Worm (Caenorhabditis elegans) whole organism, young adult: ENCODE measurements around the gene fbxa-152.

Experiments used
- B0035.1 ChIP-seq: sonication (generic microtip); optimal IDR thresholded peaks from 2 replicates; lab custom pipeline; 2016; ENCODE audit warnings: missing genetic modification characterization, mild to moderate bottlenecking, missing compliant biosample characterization, missing genotype, missing genetic modification reagents
- B0261.1 ChIP-seq: sonication (generic microtip); optimal IDR thresholded peaks from 2 replicates; lab custom pipeline; 2016; ENCODE audit warnings: mild to moderate bottlenecking, missing genetic modification characterization, moderate library complexity, missing compliant biosample characterization
- C06A6.2 ChIP-seq: fragments of 200-800 bp; sonication (Bioruptor generic); conservative IDR thresholded peaks from 2 replicates; pipeline ENCODE4 v1.3.6; 2022; ENCODE audit warnings: missing genetic modification characterization, missing compliant biosample characterization
- F10E7.11 ChIP-seq: sonication (generic microtip); optimal IDR thresholded peaks from 2 replicates; lab custom pipeline; 2017; ENCODE audit warnings: mild to moderate bottlenecking, missing genetic modification characterization, moderate library complexity, missing compliant biosample characterization
- F22D6.2 ChIP-seq: sonication (generic microtip); optimal IDR thresholded peaks from 2 replicates; lab custom pipeline; 2016; ENCODE audit warnings: mild to moderate bottlenecking, missing genetic modification characterization, missing compliant biosample characterization
- F52B5.7 ChIP-seq: sonication (generic microtip); optimal IDR thresholded peaks from 2 replicates; lab custom pipeline; 2016; ENCODE audit warnings: mild to moderate bottlenecking, missing genetic modification characterization, missing compliant biosample characterization
- F57A8.1 ChIP-seq: fragments of 200-800 bp; sonication (Bioruptor generic); optimal IDR thresholded peaks from 2 replicates; lab custom pipeline; 2018; ENCODE audit warnings: mild to moderate bottlenecking, missing genetic modification characterization, moderate library complexity, missing compliant biosample characterization
- K12H6.12 ChIP-seq: fragments of 200-800 bp; sonication (Bioruptor generic); optimal IDR thresholded peaks from 2 replicates; lab custom pipeline; 2018; ENCODE audit warnings: mild to moderate bottlenecking, missing genetic modification characterization, missing compliant biosample characterization
- Y53F4B.3 ChIP-seq: fragments of 200-800 bp; sonication (Bioruptor generic); IDR thresholded peaks from 2 replicates; pipeline ENCODE4 v1.3.6; 2022; ENCODE audit warnings: missing genetic modification reagents, missing genetic modification characterization, missing compliant biosample characterization
- Y95B8A.8 ChIP-seq: fragments of 200-800 bp; sonication (Bioruptor generic); IDR thresholded peaks from 2 replicates; pipeline ENCODE4 v1.3.6; 2022; ENCODE audit warnings: missing genetic modification reagents, missing genetic modification characterization, missing compliant biosample characterization
- ama-1 ChIP-seq, 3 experiments: fragments of 150-350 bp in 1 of 3; sonication (generic microtip) in 2 of 3; optimal IDR thresholded peaks; 2 replicates each; lab custom pipeline; 2014 to 2018; ENCODE audit warnings: missing biosample characterization in 2 of 3, missing genetic modification characterization in 2 of 3, missing genetic modification reagents in 2 of 3
- attf-3 ChIP-seq: fragments of 200-800 bp; sonication (Bioruptor generic); conservative IDR thresholded peaks from 2 replicates; pipeline ENCODE4 v1.3.6; 2022; ENCODE audit warnings: missing genetic modification reagents, missing genetic modification characterization, missing compliant biosample characterization
- attf-6 ChIP-seq: fragments of 200-800 bp; sonication (Bioruptor generic); IDR thresholded peaks from 2 replicates; pipeline ENCODE4 v1.3.6; 2022; ENCODE audit warnings: missing genetic modification reagents, missing genetic modification characterization, missing compliant biosample characterization
- bed-2 ChIP-seq: fragments of 200-800 bp; sonication (Bioruptor generic); IDR thresholded peaks from 2 replicates; pipeline ENCODE4 v1.3.6; 2022; ENCODE audit warnings: missing genetic modification reagents, missing genetic modification characterization, missing compliant biosample characterization
- cebp-1 ChIP-seq, 2 experiments: fragments of 200-800 bp in 1 of 2; sonication (Bioruptor generic) in 1 of 2; sonication (generic microtip) in 1 of 2; IDR thresholded peaks in 1 of 2; optimal IDR thresholded peaks in 1 of 2; 2 replicates each; pipeline versions ENCODE4 v1.3.6 to Lab custom; 2017 to 2022; ENCODE audit warnings: missing compliant biosample characterization in 2 of 2, missing genetic modification characterization in 2 of 2, mild to moderate bottlenecking in 1 of 2, missing genetic modification reagents in 1 of 2, moderate library complexity in 1 of 2
- ceh-58 ChIP-seq: fragments of 200-800 bp; sonication (Bioruptor generic); IDR thresholded peaks from 2 replicates; pipeline ENCODE4 v1.3.6; 2022; ENCODE audit warnings: missing genetic modification characterization, missing compliant biosample characterization
- chd-7 ChIP-seq: sonication (generic microtip); optimal IDR thresholded peaks from 2 replicates; lab custom pipeline; 2016; ENCODE audit warnings: mild to moderate bottlenecking, missing genetic modification characterization, moderate library complexity, missing compliant biosample characterization
- die-1 ChIP-seq: sonication (generic microtip); optimal IDR thresholded peaks from 2 replicates; lab custom pipeline; 2016; ENCODE audit warnings: missing genotype, mild to moderate bottlenecking, missing genetic modification characterization, missing compliant biosample characterization
- dpl-1 ChIP-seq: fragments of 150-350 bp; optimal IDR thresholded peaks from 2 replicates; lab custom pipeline; 2014; ENCODE audit warnings: missing biosample characterization, missing genetic modification reagents, missing genetic modification characterization
- egl-44 ChIP-seq: fragments of 200-800 bp; sonication (Bioruptor generic); IDR thresholded peaks from 2 replicates; pipeline ENCODE4 v1.3.6; 2022; ENCODE audit warnings: missing genetic modification reagents, missing genetic modification characterization, missing compliant biosample characterization
- gei-17 ChIP-seq: fragments of 200-800 bp; sonication (Bioruptor generic); optimal IDR thresholded peaks from 2 replicates; lab custom pipeline; 2018; ENCODE audit warnings: mild to moderate bottlenecking, missing genetic modification characterization, missing compliant biosample characterization
- him-1 ChIP-seq: sonication (generic microtip); optimal IDR thresholded peaks from 2 replicates; lab custom pipeline; 2016; ENCODE audit warnings: missing genotype, missing genetic modification reagents, missing genetic modification characterization, missing compliant biosample characterization
- hmg-1.2 ChIP-seq: fragments of 200-800 bp; sonication (Bioruptor generic); IDR thresholded peaks from 2 replicates; pipeline ENCODE4 v1.3.6; 2022; ENCODE audit warnings: missing genetic modification reagents, missing genetic modification characterization, missing compliant biosample characterization
- lin-35 ChIP-seq, 3 experiments: fragments of 150-350 bp in 2 of 3; sonication (generic microtip) in 1 of 3; optimal IDR thresholded peaks; 2 replicates each; lab custom pipeline; 2014 to 2018; ENCODE audit warnings: missing biosample characterization in 3 of 3, missing genetic modification characterization in 3 of 3, missing genetic modification reagents in 3 of 3
- lin-40 ChIP-seq: sonication (generic microtip); optimal IDR thresholded peaks from 2 replicates; lab custom pipeline; 2016; ENCODE audit warnings: missing genetic modification characterization, mild to moderate bottlenecking, missing compliant biosample characterization, missing genotype, missing genetic modification reagents
- lin-54 ChIP-seq: fragments of 200-800 bp; sonication (Bioruptor generic); optimal IDR thresholded peaks from 2 replicates; lab custom pipeline; 2018; ENCODE audit warnings: mild to moderate bottlenecking, missing genetic modification characterization, missing compliant biosample characterization
- lsy-27 ChIP-seq: sonication (generic microtip); optimal IDR thresholded peaks from 2 replicates; lab custom pipeline; 2017; ENCODE audit warnings: missing genetic modification characterization, mild to moderate bottlenecking, missing compliant biosample characterization, antibody characterized with exemption, missing genotype, borderline replicate concordance; ENCODE audit not compliant: insufficient read depth
- madf-10 ChIP-seq: sonication (generic microtip); optimal IDR thresholded peaks from 2 replicates; lab custom pipeline; 2016; ENCODE audit warnings: mild to moderate bottlenecking, missing genetic modification characterization, missing compliant biosample characterization
- madf-3 ChIP-seq: fragments of 200-800 bp; sonication (Bioruptor generic); IDR thresholded peaks from 2 replicates; pipeline ENCODE4 v1.3.6; 2022; ENCODE audit warnings: missing genetic modification reagents, missing genetic modification characterization, missing compliant biosample characterization
- mcd-1 ChIP-seq: fragments of 200-800 bp; sonication (Bioruptor generic); IDR thresholded peaks from 2 replicates; pipeline ENCODE4 v1.3.6; 2022; ENCODE audit warnings: missing genetic modification reagents, missing genetic modification characterization, missing compliant biosample characterization
- nhr-80 ChIP-seq: sonication (generic microtip); optimal IDR thresholded peaks from 2 replicates; lab custom pipeline; 2016; ENCODE audit warnings: missing genetic modification characterization, missing compliant biosample characterization
- nhr-90 ChIP-seq: sonication (generic microtip); optimal IDR thresholded peaks from 2 replicates; lab custom pipeline; 2016; ENCODE audit warnings: missing genotype, mild to moderate bottlenecking, missing genetic modification characterization, missing compliant biosample characterization
- sea-2 ChIP-seq: fragments of 200-800 bp; sonication (Bioruptor generic); IDR thresholded peaks from 2 replicates; pipeline ENCODE4 v1.3.6; 2022; ENCODE audit warnings: missing genetic modification characterization, missing compliant biosample characterization
- snpc-4 ChIP-seq, 5 experiments: fragments of 150-350 bp in 1 of 5; sonication (generic microtip) in 4 of 5; optimal IDR thresholded peaks; 2 replicates each; lab custom pipeline; 2014 to 2018; ENCODE audit warnings: missing genetic modification characterization in 5 of 5, missing biosample characterization in 3 of 5, antibody characterized with exemption in 2 of 5, mild to moderate bottlenecking in 2 of 5, missing compliant biosample characterization in 2 of 5, missing genotype in 2 of 5, moderate library complexity in 2 of 5, missing genetic modification reagents in 1 of 5
- somi-1 ChIP-seq: fragments of 200-800 bp; sonication (Bioruptor generic); optimal IDR thresholded peaks from 2 replicates; lab custom pipeline; 2018; ENCODE audit warnings: mild to moderate bottlenecking, missing genetic modification characterization, missing compliant biosample characterization
- tbp1 ChIP-seq: fragments of 200-800 bp; sonication (Bioruptor generic); optimal IDR thresholded peaks from 2 replicates; lab custom pipeline; 2018; ENCODE audit warnings: mild to moderate bottlenecking, missing genetic modification characterization, missing compliant biosample characterization
- tlf-1 ChIP-seq: fragments of 200-800 bp; sonication (Bioruptor generic); optimal IDR thresholded peaks from 2 replicates; lab custom pipeline; 2018; ENCODE audit warnings: mild to moderate bottlenecking, missing genetic modification characterization, missing compliant biosample characterization
- unc-62 ChIP-seq: fragments of 150-350 bp; optimal IDR thresholded peaks from 2 replicates; lab custom pipeline; 2014; ENCODE audit warnings: missing biosample characterization, missing genetic modification reagents, missing genetic modification characterization
- xnd-1 ChIP-seq: sonication (generic microtip); optimal IDR thresholded peaks from 2 replicates; lab custom pipeline; 2016; ENCODE audit warnings: missing genotype, missing genetic modification reagents, missing genetic modification characterization, missing compliant biosample characterization
- zfh-2 ChIP-seq: fragments of 200-800 bp; sonication (Bioruptor generic); conservative IDR thresholded peaks from 2 replicates; pipeline ENCODE4 v1.3.6; 2022; ENCODE audit warnings: missing genetic modification reagents, missing genetic modification characterization, missing compliant biosample characterization
- ztf-26 ChIP-seq: sonication (generic microtip); optimal IDR thresholded peaks from 2 replicates; lab custom pipeline; 2017; ENCODE audit warnings: missing genetic modification characterization, missing compliant biosample characterization
- ztf-28 ChIP-seq: fragments of 200-800 bp; sonication (Bioruptor generic); IDR thresholded peaks from 2 replicates; pipeline ENCODE4 v1.3.6; 2022; ENCODE audit warnings: missing genetic modification reagents, missing genetic modification characterization, missing compliant biosample characterization
- ztf-6 ChIP-seq: fragments of 200-800 bp; sonication (Bioruptor generic); IDR thresholded peaks from 2 replicates; pipeline ENCODE4 v1.3.6; 2022; ENCODE audit warnings: missing genetic modification reagents, missing genetic modification characterization, missing compliant biosample characterization

The fbxa-152 gene

ce11 chrV:15566511-15567178, 35.5 kb downstream of the fbxa-152 start (continued):
- TF ChIP-seq nhr-80 (tag; lab: Kevin White, UChicago) (peak; percentile 47), F57A8.1 (no peak), cebp-1 (GFP tag; IDR thresholded peaks at IDR 0.05; lab: Robert Waterston, UW) (0 out of 2 replicates have a peak, but pooled peaks have one; percentile 18), cebp-1 (tag; optimal IDR thresholded peaks at IDR 0.05; lab: Kevin White, UChicago) (peak; percentile 75), him-1 (tag; lab: Kevin White, UChicago) (no peak), ztf-28 (GFP tag; lab: Robert Waterston, UW) (no peak), madf-10 (tag; lab: Kevin White, UChicago) (peak; percentile 14), F22D6.2 (tag; lab: Kevin White, UChicago) (peak; percentile 68), die-1 (tag; lab: Kevin White, UChicago) (peak; percentile 34), F10E7.11 (tag; lab: Kevin White, UChicago) (no peak), lin-54 (GFP tag; lab: Kevin White, UChicago) (peak; percentile 37), attf-6 (GFP tag; lab: Robert Waterston, UW) (no peak), gei-17 (GFP tag; lab: Kevin White, UChicago) (no peak), madf-3 (GFP tag; lab: Robert Waterston, UW) (no peak), C06A6.2 (GFP tag; lab: Robert Waterston, UW) (0 out of 2 replicates have a peak, but pooled peaks have one; percentile 24), tbp1 (GFP tag; lab: Kevin White, UChicago) (peak; percentile 49), K12H6.12 (tag; lab: Kevin White, UChicago) (peak; percentile 78), B0261.1 (tag; lab: Kevin White, UChicago) (no peak), lsy-27 (no peak), sea-2 (GFP tag; lab: Robert Waterston, UW) (no peak), lin-35 (GFP tag; optimal IDR thresholded peaks at IDR 0.05; lab: Kevin White, UChicago) (peak in 1 of 3 experiments; percentile 38), mcd-1 (GFP tag; lab: Robert Waterston, UW) (0 out of 2 replicates have a peak, but pooled peaks have one; percentile 4), ama-1 (optimal IDR thresholded peaks at IDR 0.05; lab: Kevin White, UChicago) (peak; percentile 96), ama-1 (GFP tag; optimal IDR thresholded peaks at IDR 0.05; lab: Kevin White, UChicago) (no peak), egl-44 (GFP tag; lab: Robert Waterston, UW) (peak; percentile 52; the same call in 1 of the 2 replicates), F52B5.7 (tag; lab: Kevin White, UChicago) (no peak), ztf-6 (GFP tag; lab: Robert Waterston, UW) (0 out of 2 replicates have a peak, but pooled peaks have one; percentile 16), zfh-2 (peak; percentile 64; the same call in 1 of the 2 replicates), hmg-1.2 (GFP tag; lab: Robert Waterston, UW) (peak; percentile 33; the same call in 1 of the 2 replicates), tlf-1 (GFP tag; lab: Kevin White, UChicago) (peak; percentile 5), ztf-26 (tag; lab: Kevin White, UChicago) (peak; percentile 58), snpc-4 (GFP tag; optimal IDR thresholded peaks at IDR 0.05; lab: Kevin White, UChicago) (no peak), snpc-4 (tag; optimal IDR thresholded peaks at IDR 0.05; lab: Kevin White, UChicago) (peak; percentile 61 to 72 (median 64))

DNA sequence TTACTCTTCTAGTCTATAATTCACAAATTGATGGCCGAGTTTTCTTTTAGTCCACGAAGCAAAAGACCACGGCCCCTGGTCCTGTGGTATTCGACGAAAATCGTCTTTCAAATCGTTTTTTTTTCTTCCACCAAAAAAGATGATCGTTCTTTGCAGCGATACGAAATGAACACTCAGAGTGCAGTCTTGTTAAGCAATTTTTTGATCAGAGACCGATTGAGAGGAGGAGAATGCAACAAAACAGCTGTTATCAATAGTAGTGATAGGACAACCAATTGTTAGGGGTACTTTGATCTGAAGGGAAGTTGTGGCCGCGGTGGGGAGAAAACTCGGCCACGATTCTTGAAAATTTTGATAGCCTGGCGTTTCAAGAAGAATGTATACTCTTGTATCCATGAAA, 38.2 kb downstream of the fbxa-152 start:
- no peak for TF ChIP-seq egl-44 (GFP tag; lab: Robert Waterston, UW)
- TF ChIP-seq xnd-1 (tag; lab: Kevin White, UChicago), result no peak
- TF ChIP-seq bed-2 (GFP tag; lab: Robert Waterston, UW), result no peak
- peak; percentile 69 for TF ChIP-seq ztf-26 (tag; lab: Kevin White, UChicago)
- TF ChIP-seq lin-54 (GFP tag; lab: Kevin White, UChicago), result peak; percentile 11
- no peak for TF ChIP-seq ceh-58 (GFP tag; lab: Robert Waterston, UW)
- no peak for TF ChIP-seq Y53F4B.3 (GFP tag; lab: Robert Waterston, UW)
- TF ChIP-seq ama-1 (optimal IDR thresholded peaks at IDR 0.05; lab: Kevin White, UChicago), result no peak
- no peak for TF ChIP-seq ama-1 (GFP tag; optimal IDR thresholded peaks at IDR 0.05; lab: Kevin White, UChicago)
- TF ChIP-seq attf-3 (GFP tag; lab: Robert Waterston, UW), result no peak
- no peak for TF ChIP-seq sea-2 (GFP tag; lab: Robert Waterston, UW)
- TF ChIP-seq dpl-1, result no peak
- TF ChIP-seq somi-1 (GFP tag; lab: Kevin White, UChicago), result peak; percentile 37
- TF ChIP-seq hmg-1.2 (GFP tag; lab: Robert Waterston, UW), result no peak
- TF ChIP-seq snpc-4 (GFP tag; optimal IDR thresholded peaks at IDR 0.05; lab: Kevin White, UChicago), result no peak
- TF ChIP-seq snpc-4 (tag; optimal IDR thresholded peaks at IDR 0.05; lab: Kevin White, UChicago), result peak in 1 of 4 experiments; percentile 13
- peak; percentile 4 for TF ChIP-seq lin-40
- TF ChIP-seq Y95B8A.8 (GFP tag; lab: Robert Waterston, UW), result no peak
- peak; percentile 61 for TF ChIP-seq nhr-80 (tag; lab: Kevin White, UChicago)
- TF ChIP-seq chd-7, result peak; percentile 12
- TF ChIP-seq C06A6.2 (GFP tag; lab: Robert Waterston, UW), result 0 out of 2 replicates have a peak, but pooled peaks have one; percentile 24
- TF ChIP-seq unc-62, result no peak
- TF ChIP-seq B0035.1, result no peak
- TF ChIP-seq nhr-90 (tag; lab: Kevin White, UChicago), result no peak
